Worm (Caenorhabditis elegans): Measurements from ENCODE around the gene B0310.1.

Gene B0310.1

DNA sequence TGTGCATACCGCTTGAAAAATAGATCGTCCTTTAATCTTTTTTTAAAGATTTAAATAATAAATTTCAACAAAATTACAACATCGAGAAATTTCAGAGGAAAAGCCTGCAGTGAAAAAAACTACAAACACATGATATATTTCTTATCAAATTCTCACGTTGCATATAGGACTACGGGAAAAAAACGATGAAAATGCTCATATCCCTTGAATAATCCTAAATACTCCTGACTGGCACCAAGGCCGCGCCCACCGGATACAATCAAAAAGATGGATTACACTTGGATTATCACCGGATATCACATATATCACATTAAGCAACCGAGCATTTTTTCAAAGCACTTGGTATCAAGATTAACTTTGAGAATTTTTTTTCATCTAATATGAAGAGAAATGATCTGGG is 21.0 kb downstream of the B0310.1 start:
- peak; percentile 62 for TF ChIP-seq aha-1 (tag)
- no peak for TF ChIP-seq lin-13 (GFP tag; optimal IDR thresholded peaks at IDR 0.05)

ce11 chrX:520881-521280 is 27.9 kb downstream of the B0310.1 start, which contains the start of gene B0310.3:
Gene B0310.3 (minus strand): TSS chrX:520981.
- TF ChIP-seq dmd-8 (GFP tag; IDR thresholded peaks at IDR 0.05) (no peak), ceh-82 (tag; optimal IDR thresholded peaks at IDR 0.05) (no peak), zag-1 (tag; optimal IDR thresholded peaks at IDR 0.05) (no peak), aha-1 (tag) (no peak), vab-7 (GFP tag; IDR thresholded peaks at IDR 0.05) (no peak), unc-39 (tag; optimal IDR thresholded peaks at IDR 0.05) (no peak), lin-13 (GFP tag; optimal IDR thresholded peaks at IDR 0.05) (no peak), nhr-77 (tag; optimal IDR thresholded peaks at IDR 0.05) (no peak), lir-3 (tag; optimal IDR thresholded peaks at IDR 0.05) (no peak), sdz-12 (GFP tag; optimal IDR thresholded peaks at IDR 0.05) (no peak), madf-9 (GFP tag; conservative IDR thresholded peaks at IDR 0.05) (no peak), Y105C5A.15 (GFP tag; IDR thresholded peaks at IDR 0.05) (no peak), ZK546.5 (tag; optimal IDR thresholded peaks at IDR 0.05) (no peak), mdl-1 (tag; optimal IDR thresholded peaks at IDR 0.05) (no peak)

DNA sequence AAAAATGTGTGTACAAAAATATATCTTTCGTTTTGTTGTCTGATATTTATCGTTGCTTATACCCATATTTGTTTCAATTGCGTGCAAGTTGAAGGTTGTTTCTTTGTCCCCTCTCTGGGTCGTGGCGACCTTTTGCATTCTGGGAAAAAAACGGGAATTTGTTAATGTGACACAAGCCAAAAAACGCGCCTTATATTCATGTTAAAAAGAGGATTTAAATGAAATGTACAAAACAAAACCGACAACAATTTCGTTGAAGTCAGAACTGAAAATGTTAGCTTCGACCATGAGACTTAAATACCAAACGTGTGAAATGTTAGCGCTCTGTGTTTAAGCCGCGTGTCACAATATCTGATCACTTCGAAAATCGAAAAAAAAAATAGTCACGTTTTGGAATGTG is 31.5 kb downstream of the B0310.1 start:
- no peak for TF ChIP-seq dpl-1 (GFP tag; optimal IDR thresholded peaks at IDR 0.05)
- TF ChIP-seq mxl-2 (GFP tag; conservative IDR thresholded peaks at IDR 0.05) = no peak
- TF ChIP-seq aha-1 (tag) = peak; percentile 93

- TF ChIP-seq aha-1 (tag) (peak; percentile 63), pqm-1 (tag; optimal IDR thresholded peaks at IDR 0.05) (peak; percentile 51), zag-1 (tag; optimal IDR thresholded peaks at IDR 0.05) (no peak), ces-1 (GFP tag; optimal IDR thresholded peaks at IDR 0.05) (no peak), daf-16 (GFP tag; optimal IDR thresholded peaks at IDR 0.05) (no peak), daf-16 (tag; optimal IDR thresholded peaks at IDR 0.05) (peak; percentile 30), nhr-28 (tag; optimal IDR thresholded peaks at IDR 0.05) (peak; percentile 49), php-3 (GFP tag; IDR thresholded peaks at IDR 0.05) (peak; percentile 70)
These were observed 34.6 kb downstream of the B0310.1 start for ce11 chrX:527663-528062.

DNA sequence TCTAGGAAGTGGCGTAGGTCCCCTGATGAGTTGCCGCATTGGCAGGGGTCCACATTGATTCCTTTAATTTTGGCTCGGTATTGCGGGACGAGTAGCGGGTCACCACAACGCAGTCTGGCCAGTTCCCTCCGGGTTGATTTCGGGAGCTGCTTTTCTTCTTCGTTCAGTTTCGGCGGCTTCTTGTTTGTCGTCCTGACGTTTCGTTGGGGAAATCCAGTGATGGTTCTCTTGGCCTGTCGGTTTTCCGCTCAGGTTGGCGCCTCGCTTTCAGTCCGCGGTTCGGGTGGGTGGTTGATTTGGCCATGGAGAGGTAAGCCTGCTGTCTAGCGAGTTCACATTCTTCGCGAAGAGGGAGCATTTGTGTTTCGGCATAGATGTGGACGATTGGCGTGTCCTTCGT is 35.7 kb downstream of the B0310.1 start:
- TF ChIP-seq set-16 (GFP tag; IDR thresholded peaks at IDR 0.05) (peak; percentile 62; the same call in 1 of the 2 replicates), F49E8.2 (tag; optimal IDR thresholded peaks at IDR 0.05; ENCODE audit: borderline replicate concordance) (no peak), zip-2 (tag; optimal IDR thresholded peaks at IDR 0.05) (no peak), gei-8 (GFP tag; optimal IDR thresholded peaks at IDR 0.05) (no peak), aly-2 (tag; optimal IDR thresholded peaks at IDR 0.05) (no peak), nhr-25 (tag; optimal IDR thresholded peaks at IDR 0.05; ENCODE audit: borderline replicate concordance, insufficient read depth) (no peak)

DNA sequence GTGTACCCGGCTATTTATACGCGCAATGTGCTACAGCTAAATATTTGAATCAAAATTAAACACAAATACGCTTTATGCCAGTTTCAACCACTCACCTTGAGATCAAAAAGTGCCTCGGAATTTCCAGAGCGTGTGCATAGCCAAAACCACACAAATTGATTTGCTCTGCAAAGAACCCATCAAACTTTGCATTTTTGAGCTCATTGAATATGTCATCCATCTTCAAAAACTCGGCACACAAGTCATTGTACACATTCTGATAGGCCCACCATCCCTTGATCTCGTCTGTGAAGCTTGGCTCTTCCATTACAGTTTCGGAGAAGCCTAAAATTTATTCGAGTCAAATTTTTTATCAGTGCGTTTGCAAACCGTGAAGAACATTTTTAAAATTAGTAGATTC is 36.4 kb downstream of the B0310.1 start:
- TF ChIP-seq unc-62 (GFP tag; optimal IDR thresholded peaks at IDR 0.05 in 1 of 2) = peak in 1 of 2 experiments; percentile 96
- TF ChIP-seq unc-62 (tag; optimal IDR thresholded peaks at IDR 0.05) = no peak
- no peak for TF ChIP-seq nhr-25 (tag; optimal IDR thresholded peaks at IDR 0.05; ENCODE audit: borderline replicate concordance, insufficient read depth)

DNA sequence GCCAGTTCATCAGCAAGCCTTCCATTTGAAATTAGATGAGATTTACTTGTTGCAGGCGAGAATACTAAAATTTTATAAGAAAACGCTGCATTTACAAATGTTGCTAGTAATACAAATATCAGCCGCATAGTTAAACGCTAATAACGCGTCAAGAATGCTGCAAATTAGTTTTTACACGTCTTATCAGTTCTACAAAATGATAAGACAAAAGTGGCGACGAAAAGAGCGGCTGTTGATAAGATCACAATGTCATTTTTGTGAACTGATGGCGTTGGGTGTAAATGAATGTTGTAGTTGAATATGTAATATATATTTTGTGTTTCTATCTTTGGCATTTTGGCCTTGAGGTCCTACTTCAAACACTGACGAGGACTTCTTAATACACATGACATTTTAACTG is 37.0 kb downstream of the B0310.1 start, which contains the start of gene ugt-46:
Gene ugt-46, minus strand, starts transcription at position 279 of the 400 bp plus-strand sequence.
- TF ChIP-seq hmg-1.1 (GFP tag; IDR thresholded peaks at IDR 0.05) (0 out of 2 replicates have a peak, but pooled peaks have one; percentile 20), cey-2 (tag; optimal IDR thresholded peaks at IDR 0.05; ENCODE audit: borderline replicate concordance, insufficient read depth) (no peak), saeg-2 (GFP tag; IDR thresholded peaks at IDR 0.05) (no peak), lir-3 (tag; optimal IDR thresholded peaks at IDR 0.05) (no peak), T26A8.4 (GFP tag; IDR thresholded peaks at IDR 0.05) (no peak), nhr-6 (tag; optimal IDR thresholded peaks at IDR 0.05) (no peak), mdl-1 (tag; optimal IDR thresholded peaks at IDR 0.05) (no peak), F37D6.2 (tag; optimal IDR thresholded peaks at IDR 0.05) (no peak), F26F4.8 (GFP tag; conservative IDR thresholded peaks at IDR 0.05) (no peak), zfp-3 (GFP tag; conservative IDR thresholded peaks at IDR 0.05) (no peak), hlh-30 (tag; optimal IDR thresholded peaks at IDR 0.05; ENCODE audit: insufficient read depth) (peak; percentile 26), ceh-44 (GFP tag; IDR thresholded peaks at IDR 0.05) (no peak), aha-1 (tag) (no peak), pqm-1 (tag; optimal IDR thresholded peaks at IDR 0.05) (peak; percentile 95), hif-1 (tag; optimal IDR thresholded peaks at IDR 0.05) (no peak), hlh-11 (tag; optimal IDR thresholded peaks at IDR 0.05) (peak; percentile 52)
